Worm (Caenorhabditis elegans) whole organism, mixed stage, embryonic: ENCODE measurements around the gene T05A12.4.

Experiments used
- M03D4.4 ChIP-seq: sonication (generic microtip); optimal IDR thresholded peaks from 2 replicates; lab custom pipeline; 2017; ENCODE audit warnings: mild to moderate bottlenecking, missing genetic modification characterization, missing compliant biosample characterization
- bed-3 ChIP-seq: fragments of 200-800 bp; sonication (Bioruptor generic); optimal IDR thresholded peaks from 3 replicates; lab custom pipeline; 2018; ENCODE audit warnings: mild to moderate bottlenecking, missing genetic modification characterization, moderate library complexity, missing compliant biosample characterization
- blmp-1 ChIP-seq: fragments of 150-350 bp; optimal IDR thresholded peaks from 2 replicates; lab custom pipeline; 2014; ENCODE audit warnings: missing biosample characterization, missing genetic modification characterization
- ceh-39 ChIP-seq: fragments of 150-350 bp; optimal IDR thresholded peaks from 2 replicates; lab custom pipeline; 2014; ENCODE audit warnings: missing biosample characterization, missing genetic modification characterization
- ceh-43 ChIP-seq: fragments of 200-800 bp; sonication (Bioruptor generic); optimal IDR thresholded peaks from 2 replicates; lab custom pipeline; 2018; ENCODE audit warnings: mild to moderate bottlenecking, missing genetic modification characterization, moderate library complexity, missing compliant biosample characterization
- ceh-83 ChIP-seq: fragments of 200-800 bp; sonication (Bioruptor generic); optimal IDR thresholded peaks from 2 replicates; lab custom pipeline; 2018; ENCODE audit warnings: mild to moderate bottlenecking, missing genetic modification characterization, missing compliant biosample characterization
- ces-1 ChIP-seq: fragments of 150-350 bp; optimal IDR thresholded peaks from 2 replicates; lab custom pipeline; 2014; ENCODE audit warnings: missing biosample characterization, missing genetic modification reagents, missing genetic modification characterization
- cnd-1 ChIP-seq: fragments of 200-800 bp; sonication (Bioruptor generic); optimal IDR thresholded peaks from 2 replicates; lab custom pipeline; 2018; ENCODE audit warnings: mild to moderate bottlenecking, missing genetic modification characterization, missing compliant biosample characterization
- drap-1 ChIP-seq: fragments of 200-800 bp; sonication (Bioruptor generic); optimal IDR thresholded peaks from 3 replicates; lab custom pipeline; 2018; ENCODE audit warnings: mild to moderate bottlenecking, missing genetic modification characterization, missing compliant biosample characterization
- elt-1 ChIP-seq: sonication (generic microtip); optimal IDR thresholded peaks from 2 replicates; lab custom pipeline; 2017; ENCODE audit warnings: missing genetic modification characterization, mild to moderate bottlenecking, missing compliant biosample characterization, antibody characterized with exemption, moderate library complexity, borderline replicate concordance; ENCODE audit not compliant: insufficient read depth
- elt-3 ChIP-seq: fragments of 150-350 bp; optimal IDR thresholded peaks from 2 replicates; lab custom pipeline; 2014; ENCODE audit warnings: missing biosample characterization, missing genetic modification characterization
- flh-1 ChIP-seq: fragments of 200-800 bp; sonication (Bioruptor generic); optimal IDR thresholded peaks from 2 replicates; lab custom pipeline; 2018; ENCODE audit warnings: mild to moderate bottlenecking, missing genetic modification characterization, moderate library complexity, missing compliant biosample characterization
- hlh-1 ChIP-seq: fragments of 150-350 bp; optimal IDR thresholded peaks from 2 replicates; lab custom pipeline; 2014; ENCODE audit warnings: missing biosample characterization, missing genetic modification reagents, missing genetic modification characterization
- lin-32 ChIP-seq: fragments of 200-800 bp; sonication (Bioruptor generic); optimal IDR thresholded peaks from 2 replicates; lab custom pipeline; 2018; ENCODE audit warnings: mild to moderate bottlenecking, missing genetic modification characterization, missing compliant biosample characterization
- mab-5 ChIP-seq: fragments of 150-350 bp; optimal IDR thresholded peaks from 2 replicates; lab custom pipeline; 2014; ENCODE audit warnings: missing biosample characterization, missing genetic modification characterization
- mep-1 ChIP-seq: fragments of 150-350 bp; optimal IDR thresholded peaks from 2 replicates; lab custom pipeline; 2017; ENCODE audit warnings: missing biosample characterization, missing genetic modification reagents, missing genetic modification characterization, inconsistent platforms
- mls-2 ChIP-seq: sonication (generic microtip); optimal IDR thresholded peaks from 2 replicates; lab custom pipeline; 2016; ENCODE audit warnings: mild to moderate bottlenecking, missing genetic modification characterization, moderate library complexity, missing compliant biosample characterization
- nhr-12 ChIP-seq: fragments of 150-350 bp; optimal IDR thresholded peaks from 2 replicates; lab custom pipeline; 2014; ENCODE audit warnings: missing biosample characterization, missing genetic modification characterization
- nhr-2 ChIP-seq: fragments of 150-350 bp; optimal IDR thresholded peaks from 2 replicates; lab custom pipeline; 2014; ENCODE audit warnings: missing biosample characterization, missing genetic modification characterization
- nhr-28 ChIP-seq: fragments of 150-350 bp; optimal IDR thresholded peaks from 2 replicates; lab custom pipeline; 2014; ENCODE audit warnings: missing biosample characterization, missing genetic modification characterization
- nhr-76 ChIP-seq: sonication (generic microtip); optimal IDR thresholded peaks from 2 replicates; lab custom pipeline; 2017; ENCODE audit warnings: missing biosample characterization, missing genetic modification characterization
- pha-4 ChIP-seq: fragments of 150-350 bp; optimal IDR thresholded peaks from 2 replicates; lab custom pipeline; 2018; ENCODE audit warnings: missing biosample characterization, missing genetic modification reagents, missing genetic modification characterization
- sem-2 ChIP-seq: fragments of 200-800 bp; sonication (Bioruptor generic); optimal IDR thresholded peaks from 2 replicates; lab custom pipeline; 2018; ENCODE audit warnings: mild to moderate bottlenecking, missing genetic modification characterization, missing compliant biosample characterization
- snpc-4 ChIP-seq: fragments of 150-350 bp; optimal IDR thresholded peaks from 2 replicates; lab custom pipeline; 2014; ENCODE audit warnings: missing biosample characterization, missing genetic modification characterization
- sptf-1 ChIP-seq: sonication (generic microtip); optimal IDR thresholded peaks from 2 replicates; lab custom pipeline; 2017; ENCODE audit warnings: mild to moderate bottlenecking, missing genetic modification characterization, moderate library complexity, missing compliant biosample characterization
- unc-120 ChIP-seq: sonication (generic microtip); optimal IDR thresholded peaks from 2 replicates; lab custom pipeline; 2017; ENCODE audit warnings: missing genetic modification characterization, missing compliant biosample characterization; ENCODE audit not compliant: poor library complexity, severe bottlenecking
- unc-39 ChIP-seq: fragments of 150-350 bp; optimal IDR thresholded peaks from 2 replicates; lab custom pipeline; 2014; ENCODE audit warnings: missing biosample characterization, missing genetic modification characterization
- unc-62 ChIP-seq: fragments of 150-350 bp; optimal IDR thresholded peaks from 2 replicates; lab custom pipeline; 2014; ENCODE audit warnings: missing biosample characterization, missing genetic modification reagents, missing genetic modification characterization
- zip-8 ChIP-seq: fragments of 150-350 bp; optimal IDR thresholded peaks from 2 replicates; lab custom pipeline; 2014; ENCODE audit warnings: missing biosample characterization, missing genetic modification characterization
- ztf-11 ChIP-seq: fragments of 150-350 bp; optimal IDR thresholded peaks from 2 replicates; lab custom pipeline; 2014; ENCODE audit warnings: missing biosample characterization, missing genetic modification characterization

Gene T05A12.4

DNA sequence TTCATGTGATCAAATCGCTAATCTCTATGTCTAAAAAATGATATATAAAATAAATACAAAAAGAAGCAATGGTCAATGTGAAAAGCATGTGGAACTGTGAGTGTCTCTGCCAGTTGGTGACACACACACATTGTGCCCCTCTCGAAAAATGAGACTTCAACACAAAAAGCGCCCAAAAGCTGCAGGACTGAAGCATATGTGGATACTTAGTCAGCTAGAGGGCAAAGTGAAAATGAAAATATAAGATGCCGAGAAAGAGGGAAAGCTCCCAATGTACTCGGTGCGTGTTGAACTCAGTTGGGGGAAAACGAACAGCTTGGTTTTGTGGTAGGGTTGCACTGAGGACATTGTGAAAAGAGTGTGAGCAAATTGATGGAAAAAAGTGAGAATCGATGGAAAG is 6.6 kb upstream of the T05A12.4 start:
- TF ChIP-seq hlh-1 (tag; lab: Kevin White, UChicago) (peak; percentile 45), mls-2 (tag; lab: Kevin White, UChicago) (no peak), bed-3 (GFP tag; lab: Kevin White, UChicago) (no peak), ces-1 (GFP tag; lab: Kevin White, UChicago) (peak; percentile 57), unc-62 (GFP tag; lab: Kevin White, UChicago) (peak; percentile 21)
- TF ChIP-seq, all 35 proteins: peak for 3

DNA sequence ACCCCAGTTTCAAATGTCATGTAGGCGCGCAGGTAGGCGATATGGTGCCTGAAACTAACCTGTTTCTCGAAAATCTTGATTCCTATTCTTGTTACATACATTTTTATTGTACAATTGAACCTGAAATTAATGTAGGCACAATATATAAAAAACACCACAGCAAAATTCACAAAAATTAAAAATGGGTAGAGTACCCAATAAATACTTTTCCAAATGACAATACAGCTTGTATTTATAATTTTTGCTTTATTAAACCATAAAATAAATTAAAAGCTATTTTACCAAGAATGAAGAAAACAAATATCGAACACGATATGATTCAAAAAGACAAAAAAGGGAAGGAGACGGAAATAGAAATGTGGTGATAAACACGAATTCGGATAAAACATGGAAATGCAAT is 4.4 kb upstream of the T05A12.4 start, which contains the start of gene tre-2:
tre-2 (minus strand) TSS at position 101 of the 400 bp plus-strand sequence.
- no peak for TF ChIP-seq blmp-1 (tag; lab: Kevin White, UChicago)
- TF ChIP-seq mep-1 (tag; lab: Kevin White, UChicago): no peak
- no peak for TF ChIP-seq mls-2 (tag; lab: Kevin White, UChicago)
- TF ChIP-seq unc-62 (GFP tag; lab: Kevin White, UChicago): no peak
- TF ChIP-seq nhr-12 (tag; lab: Kevin White, UChicago): no peak
- TF ChIP-seq unc-39 (tag; lab: Kevin White, UChicago): no peak
- TF ChIP-seq drap-1 (GFP tag; lab: Kevin White, UChicago): no peak
- TF ChIP-seq bed-3 (GFP tag; lab: Kevin White, UChicago): no peak
- no peak for TF ChIP-seq flh-1 (GFP tag; lab: Kevin White, UChicago)
- TF ChIP-seq mab-5 (tag; lab: Kevin White, UChicago): no peak
- TF ChIP-seq snpc-4 (tag; lab: Kevin White, UChicago): no peak
- TF ChIP-seq nhr-76 (tag; lab: Kevin White, UChicago): no peak
- no peak for TF ChIP-seq nhr-28 (tag; lab: Kevin White, UChicago)
- TF ChIP-seq zip-8 (tag; lab: Kevin White, UChicago): no peak
- TF ChIP-seq hlh-1 (tag; lab: Kevin White, UChicago): no peak
- TF ChIP-seq nhr-2 (tag; lab: Kevin White, UChicago): no peak
- no peak for TF ChIP-seq M03D4.4
- TF ChIP-seq cnd-1 (tag; lab: Kevin White, UChicago): no peak
- TF ChIP-seq ceh-43 (GFP tag; lab: Kevin White, UChicago): no peak

ce11 chrIV:6903575-6903974 is 15.8 kb downstream of the T05A12.4 start, which contains the start of gene T22D1.5:
Gene T22D1.5 (plus strand): TSS chrIV:6903950.
- TF ChIP-seq blmp-1 (tag; lab: Kevin White, UChicago) (no peak), snpc-4 (tag; lab: Kevin White, UChicago) (no peak), elt-1 (tag; lab: Kevin White, UChicago) (no peak), unc-39 (tag; lab: Kevin White, UChicago) (no peak), hlh-1 (tag; lab: Kevin White, UChicago) (no peak), mab-5 (tag; lab: Kevin White, UChicago) (no peak), elt-3 (tag; lab: Kevin White, UChicago) (no peak), unc-62 (GFP tag; lab: Kevin White, UChicago) (no peak), ztf-11 (tag; lab: Kevin White, UChicago) (no peak), ces-1 (GFP tag; lab: Kevin White, UChicago) (no peak), lin-32 (GFP tag; lab: Kevin White, UChicago) (no peak), ceh-39 (tag; lab: Kevin White, UChicago) (no peak), drap-1 (GFP tag; lab: Kevin White, UChicago) (no peak), nhr-12 (tag; lab: Kevin White, UChicago) (no peak), pha-4 (tag; lab: Kevin White, UChicago) (no peak)
- TF ChIP-seq, all 35 proteins: peak for 0

ce11 chrIV:6904606-6905005 is 16.9 kb downstream of the T05A12.4 start:
- TF ChIP-seq mab-5 (tag; lab: Kevin White, UChicago): no peak
- TF ChIP-seq, all 35 proteins: peak for 0

- TF ChIP-seq lin-32 (GFP tag; lab: Kevin White, UChicago) (no peak), nhr-2 (tag; lab: Kevin White, UChicago) (no peak), elt-3 (tag; lab: Kevin White, UChicago) (no peak), sptf-1 (no peak), M03D4.4 (no peak), snpc-4 (tag; lab: Kevin White, UChicago) (no peak), zip-8 (tag; lab: Kevin White, UChicago) (no peak), bed-3 (GFP tag; lab: Kevin White, UChicago) (no peak), unc-120 (tag; lab: Kevin White, UChicago) (no peak), ceh-43 (GFP tag; lab: Kevin White, UChicago) (no peak), cnd-1 (tag; lab: Kevin White, UChicago) (no peak), unc-62 (GFP tag; lab: Kevin White, UChicago) (no peak), sem-2 (GFP tag; lab: Kevin White, UChicago) (no peak), elt-1 (tag; lab: Kevin White, UChicago) (no peak), mep-1 (tag; lab: Kevin White, UChicago) (no peak), ceh-39 (tag; lab: Kevin White, UChicago) (no peak), drap-1 (GFP tag; lab: Kevin White, UChicago) (no peak), ceh-83 (GFP tag; lab: Kevin White, UChicago) (no peak)
Observed at ce11 chrIV:6905428-6905827, 17.7 kb downstream of the T05A12.4 start.
